Worm (Caenorhabditis elegans) whole organism, L1 larva: ENCODE results near the gene mdt-9.

Experiments used
- C16A3.4 ChIP-seq: fragments of 150-350 bp; optimal IDR thresholded peaks from 2 replicates; lab custom pipeline; 2014; ENCODE audit warnings: missing biosample characterization, missing genetic modification characterization
- aha-1 ChIP-seq: fragments of 150-350 bp; optimal IDR thresholded peaks from 2 replicates; lab custom pipeline; 2014; ENCODE audit warnings: missing biosample characterization, missing genetic modification characterization
- aly-2 ChIP-seq: fragments of 150-350 bp; optimal IDR thresholded peaks from 2 replicates; lab custom pipeline; 2014; ENCODE audit warnings: missing biosample characterization, missing genetic modification characterization
- blmp-1 ChIP-seq: fragments of 150-350 bp; optimal IDR thresholded peaks from 2 replicates; lab custom pipeline; 2014; ENCODE audit warnings: missing biosample characterization, missing genetic modification characterization
- ceh-82 ChIP-seq, 3 experiments: fragments of 150-350 bp in 1 of 3; sonication (generic microtip) in 2 of 3; optimal IDR thresholded peaks; 2 replicates each; lab custom pipeline; 2014 to 2017; ENCODE audit warnings: missing biosample characterization in 3 of 3, missing genetic modification characterization in 3 of 3
- dpl-1 ChIP-seq, 3 experiments: fragments of 150-350 bp in 2 of 3; sonication (generic microtip) in 1 of 3; optimal IDR thresholded peaks; 2 replicates each; lab custom pipeline; 2014 to 2017; ENCODE audit warnings: missing biosample characterization in 3 of 3, missing genetic modification characterization in 3 of 3, missing genetic modification reagents in 3 of 3
- efl-1 ChIP-seq, 4 experiments: fragments of 150-350 bp; optimal IDR thresholded peaks in 3 of 4; peaks in 1 of 4; 1 replicate in 1 of 4; 2 replicates in 3 of 4; lab custom pipeline; 2014; ENCODE audit warnings: missing biosample characterization in 2 of 4, missing genetic modification characterization in 2 of 4, missing genetic modification reagents in 2 of 4
- egl-13 ChIP-seq: sonication (generic microtip); optimal IDR thresholded peaks from 2 replicates; lab custom pipeline; 2016; ENCODE audit warnings: missing genotype, missing genetic modification reagents, missing genetic modification characterization, missing compliant biosample characterization
- hpl-2 ChIP-seq: fragments of 150-350 bp; optimal IDR thresholded peaks from 2 replicates; lab custom pipeline; 2014; ENCODE audit warnings: missing biosample characterization, missing genetic modification reagents, missing genetic modification characterization
- irx-1 ChIP-seq: sonication (generic microtip); optimal IDR thresholded peaks from 2 replicates; lab custom pipeline; 2016; ENCODE audit warnings: missing genetic modification characterization, missing compliant biosample characterization
- jun-1 ChIP-seq: fragments of 150-350 bp; optimal IDR thresholded peaks from 2 replicates; lab custom pipeline; 2014; ENCODE audit warnings: missing biosample characterization, missing genetic modification reagents, missing genetic modification characterization
- lin-15B ChIP-seq: fragments of 150-350 bp; sonication (generic microtip); optimal IDR thresholded peaks from 3 replicates; lab custom pipeline; 2014; ENCODE audit warnings: missing biosample characterization, missing genetic modification characterization
- lin-35 ChIP-seq, 2 experiments: fragments of 150-350 bp; optimal IDR thresholded peaks; 2 replicates each; lab custom pipeline; 2014; ENCODE audit warnings: missing biosample characterization in 2 of 2, missing genetic modification characterization in 2 of 2, missing genetic modification reagents in 2 of 2
- lsy-2 ChIP-seq, 2 experiments: fragments of 150-350 bp; optimal IDR thresholded peaks; 2 replicates each; lab custom pipeline; 2014; ENCODE audit warnings: missing biosample characterization in 2 of 2, missing genetic modification characterization in 2 of 2
- mdl-1 ChIP-seq, 2 experiments: fragments of 150-350 bp; optimal IDR thresholded peaks; 2 replicates each; lab custom pipeline; 2014 to 2017; ENCODE audit warnings: missing biosample characterization in 2 of 2, missing genetic modification characterization in 2 of 2, inconsistent platforms in 1 of 2
- mep-1 ChIP-seq: fragments of 150-350 bp; optimal IDR thresholded peaks from 2 replicates; lab custom pipeline; 2014; ENCODE audit warnings: missing biosample characterization, missing genetic modification characterization
- nhr-12 ChIP-seq: sonication (generic microtip); optimal IDR thresholded peaks from 2 replicates; lab custom pipeline; 2017; ENCODE audit warnings: missing biosample characterization, missing genetic modification characterization
- nhr-19 ChIP-seq: fragments of 200-800 bp; sonication (Bioruptor generic); conservative IDR thresholded peaks from 2 replicates; pipeline ENCODE4 v1.3.6; 2022; ENCODE audit warnings: missing genetic modification characterization, missing compliant biosample characterization
- nhr-237 ChIP-seq: fragments of 150-350 bp; optimal IDR thresholded peaks from 2 replicates; lab custom pipeline; 2014; ENCODE audit warnings: missing biosample characterization, missing genetic modification characterization
- nhr-47 ChIP-seq: sonication (generic microtip); optimal IDR thresholded peaks from 2 replicates; lab custom pipeline; 2016; ENCODE audit warnings: mild to moderate bottlenecking, missing genetic modification characterization, moderate library complexity, missing compliant biosample characterization
- nhr-71 ChIP-seq: sonication (generic microtip); optimal IDR thresholded peaks from 2 replicates; lab custom pipeline; 2016; ENCODE audit warnings: mild to moderate bottlenecking, missing genetic modification characterization, moderate library complexity, missing compliant biosample characterization
- nhr-77 ChIP-seq: fragments of 150-350 bp; optimal IDR thresholded peaks from 2 replicates; lab custom pipeline; 2014; ENCODE audit warnings: missing biosample characterization, missing genetic modification characterization
- nhr-84 ChIP-seq: sonication (generic microtip); optimal IDR thresholded peaks from 2 replicates; lab custom pipeline; 2017; ENCODE audit warnings: missing biosample characterization, missing genetic modification characterization
- nhr-90 ChIP-seq: sonication (generic microtip); optimal IDR thresholded peaks from 2 replicates; lab custom pipeline; 2016; ENCODE audit warnings: mild to moderate bottlenecking, missing genetic modification characterization, missing compliant biosample characterization; ENCODE audit not compliant: poor library complexity
- pqm-1 ChIP-seq: sonication (generic microtip); optimal IDR thresholded peaks from 3 replicates; lab custom pipeline; 2017; ENCODE audit warnings: missing biosample characterization, missing genetic modification characterization
- rnt-1 ChIP-seq: sonication (generic microtip); optimal IDR thresholded peaks from 2 replicates; lab custom pipeline; 2016; ENCODE audit warnings: mild to moderate bottlenecking, missing genetic modification characterization, moderate library complexity, missing compliant biosample characterization
- skn-1 ChIP-seq: fragments of 150-350 bp; optimal IDR thresholded peaks from 2 replicates; lab custom pipeline; 2014; ENCODE audit warnings: missing biosample characterization, missing genetic modification characterization
- snu-23 ChIP-seq: sonication (generic microtip); optimal IDR thresholded peaks from 2 replicates; lab custom pipeline; 2016; ENCODE audit warnings: missing genetic modification characterization, missing compliant biosample characterization
- sox-4 ChIP-seq: sonication (generic microtip); optimal IDR thresholded peaks from 2 replicates; lab custom pipeline; 2016; ENCODE audit warnings: missing genetic modification characterization, missing compliant biosample characterization
- tbx-2 ChIP-seq: sonication (generic microtip); optimal IDR thresholded peaks from 2 replicates; lab custom pipeline; 2016; ENCODE audit warnings: missing genetic modification characterization, missing compliant biosample characterization
- unc-130 ChIP-seq: fragments of 150-350 bp; optimal IDR thresholded peaks from 2 replicates; lab custom pipeline; 2017; ENCODE audit warnings: missing biosample characterization, missing genetic modification characterization, inconsistent platforms
- vab-15 ChIP-seq: sonication (generic microtip); optimal IDR thresholded peaks from 2 replicates; lab custom pipeline; 2017; ENCODE audit warnings: missing genotype, mild to moderate bottlenecking, missing genetic modification characterization, missing compliant biosample characterization

The mdt-9 gene

DNA sequence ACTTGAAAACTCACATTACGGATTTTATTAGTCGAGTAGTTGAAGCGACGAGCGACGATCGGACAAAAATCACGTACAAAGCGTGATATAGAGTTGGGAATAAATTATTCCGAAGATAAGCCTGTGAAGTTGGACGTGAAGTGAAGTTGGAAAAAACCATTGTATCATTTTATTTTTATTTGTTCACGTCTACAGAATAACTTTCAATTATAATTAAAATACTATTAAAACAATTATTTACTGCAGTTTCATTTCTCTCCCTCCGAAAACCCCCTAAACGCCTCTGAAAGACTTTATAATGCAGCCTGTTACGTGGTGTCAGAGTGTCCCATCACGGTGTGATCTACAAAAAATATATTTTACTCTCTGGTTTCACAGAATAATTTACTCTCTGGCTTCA lies 26.0 kb upstream of the mdt-9 start, which contains the start of gene Y62E10A.3:
TSS of gene Y62E10A.3 (minus strand) at position 101 of the 400 bp plus-strand sequence.
- TF ChIP-seq nhr-84 (tag; lab: Kevin White, UChicago) (no peak), hpl-2 (GFP tag; lab: Kevin White, UChicago) (no peak), nhr-12 (tag; lab: Kevin White, UChicago) (no peak), nhr-77 (tag; lab: Kevin White, UChicago) (no peak), rnt-1 (tag; lab: Kevin White, UChicago) (no peak), tbx-2 (tag; lab: Kevin White, UChicago) (no peak), blmp-1 (tag; lab: Kevin White, UChicago) (no peak), jun-1 (tag; lab: Kevin White, UChicago) (no peak), aha-1 (tag; lab: Kevin White, UChicago) (no peak), sox-4 (tag; lab: Kevin White, UChicago) (no peak), pqm-1 (no peak), egl-13 (tag; lab: Kevin White, UChicago) (no peak)

- TF ChIP-seq nhr-237 (tag; lab: Kevin White, UChicago): no peak
- TF ChIP-seq vab-15 (tag; lab: Kevin White, UChicago): no peak
- TF ChIP-seq, all 84 proteins: peak for 0
Measured at ce11 chrIV:13364869-13365268, 21.3 kb upstream of the mdt-9 start, which contains the start of gene srsx-25. Gene srsx-25, plus strand, starts transcription at chrIV:13365169.

- TF ChIP-seq nhr-47 (no peak), efl-1 (optimal IDR thresholded peaks at IDR 0.05; lab: Kevin White, UChicago) (no peak), efl-1 (GFP tag; optimal IDR thresholded peaks at IDR 0.05 in 1 of 2; lab: Kevin White, UChicago) (peak in 1 of 2 experiments; percentile 87), mep-1 (no peak), mdl-1 (tag; optimal IDR thresholded peaks at IDR 0.05; lab: Kevin White, UChicago) (no peak), lsy-2 (tag; optimal IDR thresholded peaks at IDR 0.05; lab: Kevin White, UChicago) (peak in 1 of 2 experiments; percentile 19), aly-2 (tag; lab: Kevin White, UChicago) (no peak), nhr-19 (GFP tag; lab: Robert Waterston, UW) (no peak), nhr-90 (tag; lab: Kevin White, UChicago) (no peak), irx-1 (tag; lab: Kevin White, UChicago) (no peak)
Measured at ce11 chrIV:13369120-13369842, 16.9 kb upstream of the mdt-9 start, which contains the start of gene agt-1. Gene agt-1, minus strand, starts transcription at chrIV:13369412.

ce11 chrIV:13370235-13370739 lies 15.9 kb upstream of the mdt-9 start, which contains the start of the genes rla-2, popl-7 and Y62E10A.24:
Gene rla-2, minus strand, starts transcription at chrIV:13370285.
Gene popl-7, plus strand, starts transcription at chrIV:13370689.
Gene Y62E10A.24, plus strand, starts transcription at chrIV:13370710.
- no peak for TF ChIP-seq lin-15B (tag; lab: Kevin White, UChicago)
- TF ChIP-seq nhr-71 (tag; lab: Kevin White, UChicago): no peak
- peak; percentile 14 for TF ChIP-seq unc-130 (tag; lab: Kevin White, UChicago)
- peak; percentile 40 to 71 for TF ChIP-seq lin-35 (GFP tag; optimal IDR thresholded peaks at IDR 0.05; lab: Kevin White, UChicago)
- TF ChIP-seq hpl-2 (GFP tag; lab: Kevin White, UChicago): no peak
- peak; percentile 32 to 50 for TF ChIP-seq efl-1 (optimal IDR thresholded peaks at IDR 0.05; lab: Kevin White, UChicago)
- peak; percentile 41 to 95 for TF ChIP-seq efl-1 (GFP tag; optimal IDR thresholded peaks at IDR 0.05 in 1 of 2; lab: Kevin White, UChicago)
- TF ChIP-seq blmp-1 (tag; lab: Kevin White, UChicago): peak; percentile 28
- peak; percentile 35 for TF ChIP-seq snu-23 (GFP tag; lab: Kevin White, UChicago)
- TF ChIP-seq C16A3.4 (tag; lab: Kevin White, UChicago): peak; percentile 6
- peak; percentile 29 for TF ChIP-seq skn-1
- TF ChIP-seq lsy-2 (tag; optimal IDR thresholded peaks at IDR 0.05; lab: Kevin White, UChicago): peak; percentile 52 to 91
- TF ChIP-seq dpl-1 (GFP tag; optimal IDR thresholded peaks at IDR 0.05; lab: Kevin White, UChicago): peak; percentile 6 to 39 (median 26)
- TF ChIP-seq nhr-47: peak; percentile 8
- peak in 2 of 3 experiments; percentile 10 to 33 for TF ChIP-seq ceh-82 (tag; optimal IDR thresholded peaks at IDR 0.05; lab: Kevin White, UChicago)
